Fruit fly (Drosophila melanogaster) whole organism, embryonic: ENCODE data around the gene CG5968.

Experiments used
- B-H2 ChIP-seq: fragments of 200-800 bp; sonication (Bioruptor generic); optimal IDR thresholded peaks from 2 replicates; lab custom pipeline; 2018; ENCODE audit warnings: missing biosample characterization, mild to moderate bottlenecking, missing genetic modification characterization
- CG10431 ChIP-seq: fragments of 200-800 bp; sonication (Bioruptor generic); optimal IDR thresholded peaks from 3 replicates; lab custom pipeline; 2018; ENCODE audit warnings: missing biosample characterization, mild to moderate bottlenecking, missing genetic modification characterization
- CG10654 ChIP-seq: fragments of 200-800 bp; sonication (Bioruptor generic); optimal IDR thresholded peaks from 2 replicates; lab custom pipeline; 2016; ENCODE audit warnings: missing biosample characterization, missing genetic modification characterization
- CG10979 ChIP-seq: fragments of 200-800 bp; sonication (Bioruptor generic); optimal IDR thresholded peaks from 2 replicates; lab custom pipeline; 2018; ENCODE audit warnings: missing biosample characterization, mild to moderate bottlenecking, missing genetic modification characterization, moderate library complexity
- CG15601 ChIP-seq: fragments of 200-800 bp; sonication (Bioruptor generic); optimal IDR thresholded peaks from 3 replicates; lab custom pipeline; 2019; ENCODE audit warnings: missing biosample characterization, mild to moderate bottlenecking, missing genetic modification characterization, moderate library complexity
- CG15696 ChIP-seq: fragments of 200-800 bp; sonication (Bioruptor generic); optimal IDR thresholded peaks from 2 replicates; lab custom pipeline; 2019; ENCODE audit warnings: missing biosample characterization, mild to moderate bottlenecking, missing genetic modification characterization, moderate library complexity
- CG16863 ChIP-seq: fragments of 200-800 bp; sonication (Bioruptor generic); optimal IDR thresholded peaks from 3 replicates; lab custom pipeline; 2016; ENCODE audit warnings: missing biosample characterization, missing genetic modification characterization
- CG17359 ChIP-seq: fragments of 200-800 bp; sonication (Bioruptor generic); optimal IDR thresholded peaks from 3 replicates; lab custom pipeline; 2018; ENCODE audit warnings: missing biosample characterization, mild to moderate bottlenecking, missing genetic modification characterization, moderate library complexity
- CG18262 ChIP-seq: fragments of 200-800 bp; optimal IDR thresholded peaks from 3 replicates; lab custom pipeline; 2019; ENCODE audit warnings: missing biosample characterization, mild to moderate bottlenecking, missing genetic modification characterization, moderate library complexity
- CG18619 ChIP-seq: fragments of 200-800 bp; sonication (Bioruptor generic); optimal IDR thresholded peaks from 3 replicates; lab custom pipeline; 2017; ENCODE audit warnings: missing biosample characterization, mild to moderate bottlenecking, missing genetic modification characterization
- CG2199 ChIP-seq: fragments of 200-800 bp; sonication (Bioruptor generic); IDR thresholded peaks from 3 replicates; pipeline ENCODE4 v1.3.6; 2022; ENCODE audit warnings: missing biosample characterization, missing genetic modification characterization
- CG2712 ChIP-seq: fragments of 200-800 bp; optimal IDR thresholded peaks from 3 replicates; lab custom pipeline; 2019; ENCODE audit warnings: missing biosample characterization, mild to moderate bottlenecking, missing genetic modification characterization, moderate library complexity
- CG3163 ChIP-seq: fragments of 200-800 bp; sonication (Bioruptor generic); optimal IDR thresholded peaks from 3 replicates; lab custom pipeline; 2016; ENCODE audit warnings: missing biosample characterization, missing genetic modification characterization
- CG32772 ChIP-seq: fragments of 200-800 bp; sonication (Bioruptor generic); IDR thresholded peaks from 2 replicates; pipeline ENCODE4 v1.3.6; 2022; ENCODE audit warnings: missing biosample characterization, missing genetic modification characterization
- CG4360 ChIP-seq: fragments of 200-800 bp; sonication (Bioruptor generic); IDR thresholded peaks from 2 replicates; pipeline ENCODE4 v1.3.6; 2022; ENCODE audit warnings: missing biosample characterization, missing genetic modification characterization
- CG6689 ChIP-seq: fragments of 200-800 bp; sonication (Bioruptor generic); IDR thresholded peaks from 2 replicates; pipeline ENCODE4 v1.3.6; 2022; ENCODE audit warnings: missing biosample characterization, missing genetic modification characterization
- CG7745 ChIP-seq: fragments of 200-800 bp; sonication (Bioruptor generic); optimal IDR thresholded peaks from 2 replicates; lab custom pipeline; 2018; ENCODE audit warnings: missing biosample characterization, mild to moderate bottlenecking, missing genetic modification characterization, moderate library complexity
- CG7839 ChIP-seq: fragments of 200-800 bp; sonication (Bioruptor generic); optimal IDR thresholded peaks from 3 replicates; lab custom pipeline; 2018; ENCODE audit warnings: missing biosample characterization, mild to moderate bottlenecking, missing genetic modification characterization, moderate library complexity
- CG9797 ChIP-seq: fragments of 200-800 bp; sonication (Bioruptor generic); optimal IDR thresholded peaks from 3 replicates; lab custom pipeline; 2018; ENCODE audit warnings: missing biosample characterization, mild to moderate bottlenecking, missing genetic modification characterization
- D19B ChIP-seq: fragments of 200-800 bp; sonication (Bioruptor generic); optimal IDR thresholded peaks from 2 replicates; lab custom pipeline; 2017; ENCODE audit warnings: missing biosample characterization, mild to moderate bottlenecking, missing genetic modification characterization
- Drgx ChIP-seq: fragments of 200-800 bp; sonication (Bioruptor generic); IDR thresholded peaks from 2 replicates; pipeline ENCODE4 v1.3.6; 2022; ENCODE audit warnings: missing biosample characterization, missing genetic modification characterization
- HmgD ChIP-seq: fragments of 200-800 bp; sonication (Bioruptor generic); optimal IDR thresholded peaks from 3 replicates; lab custom pipeline; 2016; ENCODE audit warnings: missing biosample characterization, missing genetic modification characterization
- Hr3 ChIP-seq: fragments of 200-800 bp; sonication (Bioruptor generic); optimal IDR thresholded peaks from 3 replicates; lab custom pipeline; 2016; ENCODE audit warnings: missing biosample characterization, missing genetic modification characterization
- Sin3A ChIP-seq: fragments of >200 bp; optimal IDR thresholded peaks from 2 replicates; lab custom pipeline; 2018
- Sry-δ ChIP-seq: fragments of 200-800 bp; sonication (Bioruptor generic); optimal IDR thresholded peaks from 2 replicates; lab custom pipeline; 2016; ENCODE audit warnings: missing biosample characterization, missing genetic modification characterization
- bsh ChIP-seq, 2 experiments: fragments of 200-800 bp; sonication (Bioruptor generic); optimal IDR thresholded peaks; 2 replicates each; lab custom pipeline; 2017 to 2018; ENCODE audit warnings: mild to moderate bottlenecking in 2 of 2, missing biosample characterization in 2 of 2, missing genetic modification characterization in 2 of 2, moderate library complexity in 1 of 2
- cad ChIP-seq: fragments of >200 bp; optimal IDR thresholded peaks from 2 replicates; lab custom pipeline; 2017; ENCODE audit warnings: missing biosample characterization, missing genetic modification characterization
- chn ChIP-seq: fragments of 200-800 bp; sonication (Bioruptor generic); optimal IDR thresholded peaks from 2 replicates; lab custom pipeline; 2016; ENCODE audit warnings: missing biosample characterization, missing genetic modification characterization
- dimm ChIP-seq: fragments of 200-800 bp; sonication (Bioruptor generic); IDR thresholded peaks from 2 replicates; pipeline ENCODE4 v1.3.6; 2022; ENCODE audit warnings: missing biosample characterization, missing genetic modification characterization
- dmrt99B ChIP-seq: fragments of 200-800 bp; sonication (Bioruptor generic); optimal IDR thresholded peaks from 2 replicates; lab custom pipeline; 2018; ENCODE audit warnings: missing biosample characterization, mild to moderate bottlenecking, missing genetic modification characterization, moderate library complexity
- eve ChIP-seq, 2 experiments: fragments of >200 bp; optimal IDR thresholded peaks; 2 replicates each; lab custom pipeline; 2017; ENCODE audit warnings: missing biosample characterization in 2 of 2, missing genetic modification characterization in 2 of 2
- gsb-n ChIP-seq: fragments of 200-800 bp; sonication (Bioruptor generic); optimal IDR thresholded peaks from 3 replicates; lab custom pipeline; 2018; ENCODE audit warnings: missing biosample characterization, mild to moderate bottlenecking, missing genetic modification characterization
- h ChIP-seq: fragments of >200 bp; optimal IDR thresholded peaks from 2 replicates; lab custom pipeline; 2017
- kni ChIP-seq: fragments of 200-800 bp; sonication (Bioruptor generic); optimal IDR thresholded peaks from 3 replicates; lab custom pipeline; 2017; ENCODE audit warnings: mild to moderate bottlenecking, missing biosample characterization, missing genetic modification reagents, missing genetic modification characterization
- lola ChIP-seq, 3 experiments: fragments of >200 bp in 2 of 3; fragments of 200-800 bp in 1 of 3; sonication (Bioruptor generic) in 1 of 3; optimal IDR thresholded peaks; 2 replicates each; lab custom pipeline; 2017 to 2019; ENCODE audit warnings: missing biosample characterization in 3 of 3, missing genetic modification characterization in 3 of 3, mild to moderate bottlenecking in 1 of 3, moderate library complexity in 1 of 3
- maf-S ChIP-seq: fragments of 200-800 bp; sonication (Bioruptor generic); optimal IDR thresholded peaks from 2 replicates; lab custom pipeline; 2016; ENCODE audit warnings: missing biosample characterization, missing genetic modification characterization
- nom ChIP-seq: fragments of 200-800 bp; sonication (Bioruptor generic); optimal IDR thresholded peaks from 2 replicates; lab custom pipeline; 2017; ENCODE audit warnings: missing biosample characterization, missing genetic modification characterization, mild to moderate bottlenecking, moderate library complexity, missing genetic modification reagents
- phol ChIP-seq: fragments of 200-800 bp; sonication (Bioruptor generic); optimal IDR thresholded peaks from 3 replicates; lab custom pipeline; 2018; ENCODE audit warnings: missing biosample characterization, mild to moderate bottlenecking, missing genetic modification characterization, moderate library complexity
- pros ChIP-seq: fragments of 200-800 bp; sonication (Bioruptor generic); optimal IDR thresholded peaks from 3 replicates; lab custom pipeline; 2019; ENCODE audit warnings: missing biosample characterization, mild to moderate bottlenecking, missing genetic modification characterization, moderate library complexity
- ro ChIP-seq: fragments of 200-800 bp; sonication (Bioruptor generic); IDR thresholded peaks from 2 replicates; pipeline ENCODE4 v1.3.6; 2022; ENCODE audit warnings: missing biosample characterization, missing genetic modification characterization
- sens ChIP-seq: fragments of 200-800 bp; sonication (Bioruptor generic); peaks from one replicate; lab custom pipeline; 2016; ENCODE audit warnings: missing biosample characterization, missing genetic modification characterization
- sqz ChIP-seq: fragments of 200-800 bp; sonication (Bioruptor generic); optimal IDR thresholded peaks from 3 replicates; lab custom pipeline; 2018; ENCODE audit warnings: missing biosample characterization, mild to moderate bottlenecking, missing genetic modification characterization
- stwl ChIP-seq: fragments of 200-800 bp; sonication (Bioruptor generic); optimal IDR thresholded peaks from 3 replicates; lab custom pipeline; 2018; ENCODE audit warnings: missing biosample characterization, mild to moderate bottlenecking, missing genetic modification characterization, moderate library complexity
- toy ChIP-seq: fragments of 200-800 bp; sonication (Bioruptor generic); IDR thresholded peaks from 2 replicates; pipeline ENCODE4 v1.3.6; 2022; ENCODE audit warnings: missing biosample characterization, missing genetic modification characterization
- ttk ChIP-seq: fragments of 200-800 bp; sonication (Bioruptor generic); IDR thresholded peaks from 2 replicates; pipeline ENCODE4 v2.1.2; 2022; ENCODE audit warnings: missing biosample characterization, missing genetic modification characterization
- usp ChIP-seq: fragments of >200 bp; optimal IDR thresholded peaks from 2 replicates; lab custom pipeline; 2017; ENCODE audit warnings: missing biosample characterization, missing genetic modification characterization
- z ChIP-seq: fragments of 200-800 bp; sonication (Bioruptor generic); IDR thresholded peaks from 3 replicates; pipeline ENCODE4 v1.3.6; 2022; ENCODE audit warnings: missing biosample characterization, missing genetic modification characterization

The CG5968 gene

dm6 chr2L:16591480-16591879 is 41.7 kb upstream of the CG5968 start (continued):
- TF ChIP-seq phol (tag; lab: Kevin White, UChicago) (peak; percentile 12), sens (GFP tag; lab: Kevin White, UChicago) (peak; percentile 37), CG15601 (tag; lab: Kevin White, UChicago) (no peak), CG18262 (tag; lab: Kevin White, UChicago) (peak; percentile 46), D19B (GFP tag; lab: Kevin White, UChicago) (no peak), HmgD (GFP tag; lab: Kevin White, UChicago) (no peak), lola (GFP tag; optimal IDR thresholded peaks at IDR 0.05; lab: Kevin White, UChicago) (peak in 1 of 3 experiments; percentile 10), CG2712 (tag; lab: Kevin White, UChicago) (peak; percentile 24)

- TF ChIP-seq ttk, result no peak
- peak; percentile 94 for TF ChIP-seq nom (GFP tag; lab: Kevin White, UChicago)
- TF ChIP-seq Hr3 (GFP tag; lab: Kevin White, UChicago), result no peak
- peak in 1 of 2 experiments; percentile 27 for TF ChIP-seq bsh (GFP tag; optimal IDR thresholded peaks at IDR 0.05; lab: Kevin White, UChicago)
- TF ChIP-seq dmrt99B (tag; lab: Kevin White, UChicago), result no peak
- TF ChIP-seq CG10979, result no peak
These were observed 40.8 kb upstream of the CG5968 start for dm6 chr2L:16590345-16591107.

dm6 chr2L:16588691-16589102 is 38.9 kb upstream of the CG5968 start:
- TF ChIP-seq CG7745 (tag; lab: Kevin White, UChicago), result peak; percentile 34
- TF ChIP-seq CG10431, result peak; percentile 5
- TF ChIP-seq sqz (GFP tag; lab: Kevin White, UChicago), result peak; percentile 82
- no peak for TF ChIP-seq Sin3A (lab: Kevin White, UChicago)
- TF ChIP-seq Drgx (GFP tag; lab: Robert Waterston, UW), result peak; percentile 42; the same call in 1 of the 2 replicates
- TF ChIP-seq kni (GFP tag; lab: Kevin White, UChicago), result peak; percentile 52
- 0 out of 3 replicates have a peak, but pooled peaks have one; percentile 81 for TF ChIP-seq CG2199 (GFP tag; lab: Robert Waterston, UW)
- TF ChIP-seq z (GFP tag; lab: Robert Waterston, UW), result 0 out of 3 replicates have a peak, but pooled peaks have one; percentile 54
- TF ChIP-seq pros (GFP tag; lab: Kevin White, UChicago), result peak; percentile 77
- TF ChIP-seq usp (GFP tag; lab: Kevin White, UChicago), result no peak
- TF ChIP-seq ro (GFP tag; lab: Robert Waterston, UW), result no peak
- no peak for TF ChIP-seq CG16863 (GFP tag; lab: Kevin White, UChicago)
- TF ChIP-seq CG32772, result peak; percentile 53; the same call in 1 of the 2 replicates
- TF ChIP-seq eve (GFP tag; optimal IDR thresholded peaks at IDR 0.05; lab: Kevin White, UChicago), result peak in 1 of 2 experiments; percentile 31
- no peak for TF ChIP-seq B-H2 (GFP tag; lab: Kevin White, UChicago)
- TF ChIP-seq stwl (tag; lab: Kevin White, UChicago), result peak; percentile 9
- TF ChIP-seq gsb-n (tag; lab: Kevin White, UChicago), result no peak
- TF ChIP-seq CG17359 (tag; lab: Kevin White, UChicago), result peak; percentile 21
- TF ChIP-seq cad, result no peak
- TF ChIP-seq Sry-δ (GFP tag; lab: Kevin White, UChicago), result no peak
- no peak for TF ChIP-seq h (lab: Kevin White, UChicago)
- TF ChIP-seq CG4360 (GFP tag; lab: Robert Waterston, UW), result peak; percentile 92
- no peak for TF ChIP-seq CG10654 (GFP tag; lab: Kevin White, UChicago)
- no peak for TF ChIP-seq dimm
- no peak for TF ChIP-seq CG6689 (GFP tag; lab: Robert Waterston, UW)
- TF ChIP-seq toy, result no peak
- TF ChIP-seq maf-S, result no peak
- TF ChIP-seq CG3163, result peak; percentile 67
- TF ChIP-seq CG18619, result no peak
- peak; percentile 34 for TF ChIP-seq CG15696 (tag; lab: Kevin White, UChicago)
- TF ChIP-seq chn (GFP tag; lab: Kevin White, UChicago), result no peak
- no peak for TF ChIP-seq ttk
- peak; percentile 0 for TF ChIP-seq CG15601 (tag; lab: Kevin White, UChicago)
- no peak for TF ChIP-seq CG9797 (GFP tag; lab: Kevin White, UChicago)
- TF ChIP-seq CG7839 (tag; lab: Kevin White, UChicago), result no peak
